Fruit fly (Drosophila melanogaster) whole organism, embryonic: ENCODE results near the gene CG43389.

ENCODE experiments used
- ATbp ChIP-seq: fragments of 200-800 bp; sonication (Bioruptor generic); optimal IDR thresholded peaks from 2 replicates; lab custom pipeline; 2017; ENCODE audit warnings: missing biosample characterization, mild to moderate bottlenecking, missing genetic modification characterization, missing genetic modification reagents
- Aef1 ChIP-seq: fragments of 200-800 bp; sonication (Bioruptor generic); IDR thresholded peaks from 3 replicates; pipeline ENCODE4 v1.3.6; 2022; ENCODE audit warnings: missing biosample characterization, missing genetic modification characterization
- Atf-2 ChIP-seq: fragments of 200-800 bp; sonication (Bioruptor generic); optimal IDR thresholded peaks from 2 replicates; lab custom pipeline; 2016; ENCODE audit warnings: missing biosample characterization, missing genetic modification characterization
- Atf6 ChIP-seq: fragments of 200-800 bp; sonication (Bioruptor generic); IDR thresholded peaks from 2 replicates; pipeline ENCODE4 v1.3.6; 2022; ENCODE audit warnings: missing biosample characterization, missing genetic modification characterization
- CG1024 ChIP-seq: fragments of 200-800 bp; sonication (Bioruptor generic); IDR thresholded peaks from 2 replicates; pipeline ENCODE4 v1.3.6; 2022; ENCODE audit warnings: missing biosample characterization, missing genetic modification characterization
- CG14860 ChIP-seq: fragments of 200-800 bp; sonication (Bioruptor generic); IDR thresholded peaks from 3 replicates; pipeline ENCODE4 v1.3.6; 2022; ENCODE audit warnings: missing biosample characterization, missing genetic modification characterization; ENCODE audit not compliant: partially characterized antibody
- CG15514 ChIP-seq: fragments of 200-800 bp; sonication (Bioruptor generic); optimal IDR thresholded peaks from 3 replicates; lab custom pipeline; 2017; ENCODE audit warnings: missing biosample characterization, missing genetic modification characterization, mild to moderate bottlenecking, moderate library complexity, missing genetic modification reagents
- CG15696 ChIP-seq: fragments of 200-800 bp; sonication (Bioruptor generic); optimal IDR thresholded peaks from 2 replicates; lab custom pipeline; 2019; ENCODE audit warnings: missing biosample characterization, mild to moderate bottlenecking, missing genetic modification characterization, moderate library complexity
- CG1792 ChIP-seq: fragments of 200-800 bp; sonication (Bioruptor generic); optimal IDR thresholded peaks from 2 replicates; lab custom pipeline; 2016; ENCODE audit warnings: missing biosample characterization, missing genetic modification characterization
- CG2120 ChIP-seq: fragments of 200-800 bp; sonication (Bioruptor generic); optimal IDR thresholded peaks from 3 replicates; lab custom pipeline; 2016; ENCODE audit warnings: missing biosample characterization, missing genetic modification characterization
- CG30020 ChIP-seq: fragments of 200-800 bp; optimal IDR thresholded peaks from 2 replicates; lab custom pipeline; 2019; ENCODE audit warnings: missing biosample characterization, mild to moderate bottlenecking, missing genetic modification characterization, moderate library complexity
- CG32772 ChIP-seq: fragments of 200-800 bp; sonication (Bioruptor generic); IDR thresholded peaks from 2 replicates; pipeline ENCODE4 v1.3.6; 2022; ENCODE audit warnings: missing biosample characterization, missing genetic modification characterization
- CG4404 ChIP-seq: fragments of 200-800 bp; sonication (Bioruptor generic); IDR thresholded peaks from 2 replicates; pipeline ENCODE4 v1.3.6; 2022; ENCODE audit warnings: missing biosample characterization, missing genetic modification characterization
- CG4707 ChIP-seq: fragments of 200-800 bp; sonication (Bioruptor generic); optimal IDR thresholded peaks from 2 replicates; lab custom pipeline; 2018; ENCODE audit warnings: missing biosample characterization, mild to moderate bottlenecking, missing genetic modification characterization, moderate library complexity
- CG6175 ChIP-seq: fragments of 200-800 bp; sonication (Bioruptor generic); IDR thresholded peaks from 3 replicates; pipeline ENCODE4 v1.3.6; 2022; ENCODE audit warnings: missing biosample characterization, missing genetic modification characterization
- CG6791 ChIP-seq: fragments of 200-800 bp; sonication (Bioruptor generic); IDR thresholded peaks from 3 replicates; pipeline ENCODE4 v1.3.6; 2022; ENCODE audit warnings: missing biosample characterization, missing genetic modification characterization; ENCODE audit not compliant: partially characterized antibody
- CG7372 ChIP-seq: fragments of 200-800 bp; sonication (Bioruptor generic); IDR thresholded peaks from 2 replicates; pipeline ENCODE4 v1.3.6; 2022; ENCODE audit warnings: missing biosample characterization, missing genetic modification characterization
- CG8478 ChIP-seq: fragments of >200 bp; optimal IDR thresholded peaks from 2 replicates; lab custom pipeline; 2018
- CoRest ChIP-seq: fragments of 200-800 bp; sonication (Bioruptor generic); optimal IDR thresholded peaks from 3 replicates; lab custom pipeline; 2018; ENCODE audit warnings: missing biosample characterization, mild to moderate bottlenecking, missing genetic modification characterization, moderate library complexity
- CrebB ChIP-seq: fragments of 200-800 bp; sonication (Bioruptor generic); optimal IDR thresholded peaks from 3 replicates; lab custom pipeline; 2018; ENCODE audit warnings: missing biosample characterization, mild to moderate bottlenecking, missing genetic modification characterization
- D ChIP-seq, 2 experiments: fragments of 200-800 bp in 1 of 2; fragments of >200 bp in 1 of 2; sonication (Bioruptor generic) in 1 of 2; optimal IDR thresholded peaks; 2 replicates in 1 of 2; 3 replicates in 1 of 2; lab custom pipeline; 2017; ENCODE audit warnings: mild to moderate bottlenecking in 1 of 2, missing biosample characterization in 1 of 2, missing genetic modification characterization in 1 of 2, missing genetic modification reagents in 1 of 2
- Dref ChIP-seq: fragments of 200-800 bp; sonication (Bioruptor generic); IDR thresholded peaks from 2 replicates; pipeline ENCODE4 v1.3.6; 2022; ENCODE audit warnings: missing biosample characterization, missing genetic modification characterization
- Jarid2 ChIP-seq: fragments of 200-800 bp; sonication (Bioruptor generic); optimal IDR thresholded peaks from 3 replicates; lab custom pipeline; 2017; ENCODE audit warnings: mild to moderate bottlenecking, missing biosample characterization, missing genetic modification reagents, missing genetic modification characterization
- Myb ChIP-seq: fragments of 200-800 bp; sonication (Bioruptor generic); optimal IDR thresholded peaks from 2 replicates; lab custom pipeline; 2016; ENCODE audit warnings: missing biosample characterization, missing genetic modification characterization
- NC2β ChIP-seq: fragments of 200-800 bp; sonication (Bioruptor generic); optimal IDR thresholded peaks from 2 replicates; lab custom pipeline; 2016; ENCODE audit warnings: missing biosample characterization, missing genetic modification characterization
- NFAT ChIP-seq: fragments of 200-800 bp; sonication (Bioruptor generic); IDR thresholded peaks from 2 replicates; pipeline ENCODE4 v1.3.6; 2022; ENCODE audit warnings: missing biosample characterization, missing genetic modification characterization
- Neu2 ChIP-seq: fragments of 200-800 bp; sonication (Bioruptor generic); optimal IDR thresholded peaks from 3 replicates; lab custom pipeline; 2016; ENCODE audit warnings: missing biosample characterization, missing genetic modification characterization, borderline replicate concordance
- Rx ChIP-seq: fragments of 200-800 bp; sonication (Bioruptor generic); IDR thresholded peaks from 2 replicates; pipeline ENCODE4 v1.3.6; 2022; ENCODE audit warnings: missing biosample characterization, missing genetic modification characterization
- Sox102F ChIP-seq: fragments of 200-800 bp; sonication (Bioruptor generic); optimal IDR thresholded peaks from 2 replicates; lab custom pipeline; 2018; ENCODE audit warnings: missing biosample characterization, mild to moderate bottlenecking, missing genetic modification characterization, moderate library complexity
- Sry-β ChIP-seq: fragments of 200-800 bp; sonication (Bioruptor generic); optimal IDR thresholded peaks from 2 replicates; lab custom pipeline; 2018; ENCODE audit warnings: missing biosample characterization, mild to moderate bottlenecking, missing genetic modification characterization, moderate library complexity
- TFAM ChIP-seq: fragments of 200-800 bp; sonication (Bioruptor generic); optimal IDR thresholded peaks from 2 replicates; lab custom pipeline; 2017; ENCODE audit warnings: missing biosample characterization, missing genetic modification characterization, inconsistent platforms
- Usf ChIP-seq: fragments of 200-800 bp; sonication (Bioruptor generic); optimal IDR thresholded peaks from 2 replicates; lab custom pipeline; 2017; ENCODE audit warnings: missing genotype, missing biosample characterization, missing genetic modification characterization
- corto ChIP-seq: fragments of 200-800 bp; sonication (Bioruptor generic); optimal IDR thresholded peaks from 2 replicates; lab custom pipeline; 2016; ENCODE audit warnings: missing biosample characterization, mild to moderate bottlenecking, missing genetic modification characterization, moderate library complexity
- dimm ChIP-seq: fragments of 200-800 bp; sonication (Bioruptor generic); IDR thresholded peaks from 2 replicates; pipeline ENCODE4 v1.3.6; 2022; ENCODE audit warnings: missing biosample characterization, missing genetic modification characterization
- eve ChIP-seq, 2 experiments: fragments of >200 bp; optimal IDR thresholded peaks; 2 replicates each; lab custom pipeline; 2017; ENCODE audit warnings: missing biosample characterization in 2 of 2, missing genetic modification characterization in 2 of 2
- fd3F ChIP-seq: fragments of 200-800 bp; sonication (Bioruptor generic); optimal IDR thresholded peaks from 2 replicates; lab custom pipeline; 2018; ENCODE audit warnings: missing biosample characterization, mild to moderate bottlenecking, missing genetic modification characterization, moderate library complexity
- hb ChIP-seq: fragments of 200-800 bp; sonication (Bioruptor generic); IDR thresholded peaks from 3 replicates; pipeline ENCODE4 v1.3.6; 2022; ENCODE audit warnings: missing biosample characterization, missing genetic modification characterization; ENCODE audit not compliant: partially characterized antibody
- hth ChIP-seq: fragments of >200 bp; optimal IDR thresholded peaks from 2 replicates; lab custom pipeline; 2017; ENCODE audit warnings: inconsistent platforms
- kay ChIP-seq: fragments of 200-800 bp; sonication (Bioruptor generic); optimal IDR thresholded peaks from 2 replicates; lab custom pipeline; 2016; ENCODE audit warnings: missing biosample characterization, missing genetic modification characterization
- knrl ChIP-seq: fragments of 200-800 bp; sonication (Bioruptor generic); IDR thresholded peaks from 3 replicates; pipeline ENCODE4 v1.3.6; 2022; ENCODE audit warnings: missing biosample characterization, missing genetic modification characterization; ENCODE audit not compliant: partially characterized antibody
- lmd ChIP-seq: fragments of 200-800 bp; sonication (Bioruptor generic); IDR thresholded peaks from 2 replicates; pipeline ENCODE4 v1.3.6; 2022; ENCODE audit warnings: missing biosample characterization, missing genetic modification characterization
- luna ChIP-seq: fragments of 200-800 bp; sonication (Bioruptor generic); optimal IDR thresholded peaks from 2 replicates; lab custom pipeline; 2016; ENCODE audit warnings: missing biosample characterization, missing genetic modification characterization
- p53 ChIP-seq: fragments of 200-800 bp; sonication (Bioruptor generic); optimal IDR thresholded peaks from 2 replicates; lab custom pipeline; 2016; ENCODE audit warnings: missing biosample characterization, missing genetic modification characterization
- phol ChIP-seq: fragments of 200-800 bp; sonication (Bioruptor generic); optimal IDR thresholded peaks from 3 replicates; lab custom pipeline; 2018; ENCODE audit warnings: missing biosample characterization, mild to moderate bottlenecking, missing genetic modification characterization, moderate library complexity
- seq ChIP-seq: fragments of 200-800 bp; sonication (Bioruptor generic); IDR thresholded peaks from 2 replicates; pipeline ENCODE4 v1.3.6; 2022; ENCODE audit warnings: missing biosample characterization, missing genetic modification characterization
- twi ChIP-seq: fragments of 200-800 bp; optimal IDR thresholded peaks from 2 replicates; lab custom pipeline; 2019; ENCODE audit warnings: missing biosample characterization, mild to moderate bottlenecking, missing genetic modification characterization, moderate library complexity
- zfh1 ChIP-seq: fragments of 200-800 bp; sonication (Bioruptor generic); IDR thresholded peaks from 3 replicates; pipeline ENCODE4 v1.3.6; 2022; ENCODE audit warnings: missing biosample characterization, missing genetic modification characterization

CG43389 gene

dm6 chr3L:3198447-3199402 is 49.1 kb upstream of the CG43389 start, which contains the start of the genes CG32276 and gry (continued):
- TF ChIP-seq CoRest (peak; percentile 78), Usf (GFP tag; lab: Kevin White, UChicago) (peak; percentile 11), p53 (GFP tag; lab: Kevin White, UChicago) (peak; percentile 58), ATbp (no peak), CG6175 (GFP tag; lab: Robert Waterston, UW) (0 out of 3 replicates have a peak, but pooled peaks have one; percentile 12), NFAT (GFP tag; lab: Robert Waterston, UW) (peak; percentile 75), CG14860 (no peak), CG4707 (GFP tag; lab: Kevin White, UChicago) (no peak), Rx (GFP tag; lab: Robert Waterston, UW) (peak; percentile 14; the same call in 1 of the 2 replicates), CG15514 (GFP tag; lab: Kevin White, UChicago) (peak; percentile 91), CG2120 (GFP tag; lab: Kevin White, UChicago) (peak; percentile 90), D (optimal IDR thresholded peaks at IDR 0.05; lab: Kevin White, UChicago) (peak; percentile 27), D (GFP tag; optimal IDR thresholded peaks at IDR 0.05; lab: Kevin White, UChicago) (peak; percentile 48), kay (GFP tag; lab: Kevin White, UChicago) (peak; percentile 83), Neu2 (GFP tag; lab: Kevin White, UChicago) (no peak), hb (GFP tag; lab: Robert Waterston, UW) (no peak), CG8478 (lab: Kevin White, UChicago) (no peak), CG15696 (tag; lab: Kevin White, UChicago) (peak; percentile 75), CG1024 (GFP tag; lab: Robert Waterston, UW) (peak; percentile 46; the same call in 1 of the 2 replicates), Aef1 (peak; percentile 70), lmd (GFP tag; lab: Robert Waterston, UW) (peak; percentile 65; the same call in 1 of the 2 replicates), seq (GFP tag; lab: Robert Waterston, UW) (peak; percentile 45; the same call in 1 of the 2 replicates), CG4404 (GFP tag; lab: Robert Waterston, UW) (peak; percentile 33; the same call in 1 of the 2 replicates), CG1792 (GFP tag; lab: Kevin White, UChicago) (no peak), corto (no peak), Myb (GFP tag; lab: Kevin White, UChicago) (peak; percentile 77), Atf6 (GFP tag; lab: Robert Waterston, UW) (peak; percentile 39; the same call in 1 of the 2 replicates), TFAM (peak; percentile 5), NC2β (GFP tag; lab: Kevin White, UChicago) (peak; percentile 84), Jarid2 (GFP tag; lab: Kevin White, UChicago) (peak; percentile 50), phol (tag; lab: Kevin White, UChicago) (peak; percentile 90), fd3F (GFP tag; lab: Kevin White, UChicago) (peak; percentile 53), eve (GFP tag; optimal IDR thresholded peaks at IDR 0.05; lab: Kevin White, UChicago) (no peak), hth (no peak), Sox102F (GFP tag; lab: Kevin White, UChicago) (no peak), luna (GFP tag; lab: Kevin White, UChicago) (no peak), CG7372 (GFP tag; lab: Robert Waterston, UW) (peak; percentile 66; the same call in 1 of the 2 replicates), CG6791 (no peak), Sry-β (GFP tag; lab: Kevin White, UChicago) (peak; percentile 87), twi (tag; lab: Kevin White, UChicago) (peak; percentile 61), CG30020 (peak; percentile 78), Dref (GFP tag; lab: Robert Waterston, UW) (0 out of 2 replicates have a peak, but pooled peaks have one; percentile 39), knrl (GFP tag; lab: Robert Waterston, UW) (peak; percentile 62), Atf-2 (GFP tag; lab: Kevin White, UChicago) (peak; percentile 81), CrebB (tag; lab: Kevin White, UChicago) (peak; percentile 67), dimm (GFP tag; lab: Robert Waterston, UW) (no peak), CG32772 (GFP tag; lab: Robert Waterston, UW) (peak; percentile 73), zfh1 (GFP tag; lab: Robert Waterston, UW) (peak; percentile 67; the same call in 2 of the 3 replicates)
